Worm (Caenorhabditis elegans) whole organism, L4/young adult: Measurements from ENCODE around the gene pudl-1.

Experiments used
- W03F9.2 ChIP-seq: fragments of 150-350 bp; optimal IDR thresholded peaks from 2 replicates; lab custom pipeline; 2014; ENCODE audit warnings: missing biosample characterization, missing genetic modification characterization
- him-1 ChIP-seq: sonication (generic microtip); optimal IDR thresholded peaks from 2 replicates; lab custom pipeline; 2016; ENCODE audit warnings: missing genotype, missing genetic modification reagents, missing genetic modification characterization, missing compliant biosample characterization

DNA sequence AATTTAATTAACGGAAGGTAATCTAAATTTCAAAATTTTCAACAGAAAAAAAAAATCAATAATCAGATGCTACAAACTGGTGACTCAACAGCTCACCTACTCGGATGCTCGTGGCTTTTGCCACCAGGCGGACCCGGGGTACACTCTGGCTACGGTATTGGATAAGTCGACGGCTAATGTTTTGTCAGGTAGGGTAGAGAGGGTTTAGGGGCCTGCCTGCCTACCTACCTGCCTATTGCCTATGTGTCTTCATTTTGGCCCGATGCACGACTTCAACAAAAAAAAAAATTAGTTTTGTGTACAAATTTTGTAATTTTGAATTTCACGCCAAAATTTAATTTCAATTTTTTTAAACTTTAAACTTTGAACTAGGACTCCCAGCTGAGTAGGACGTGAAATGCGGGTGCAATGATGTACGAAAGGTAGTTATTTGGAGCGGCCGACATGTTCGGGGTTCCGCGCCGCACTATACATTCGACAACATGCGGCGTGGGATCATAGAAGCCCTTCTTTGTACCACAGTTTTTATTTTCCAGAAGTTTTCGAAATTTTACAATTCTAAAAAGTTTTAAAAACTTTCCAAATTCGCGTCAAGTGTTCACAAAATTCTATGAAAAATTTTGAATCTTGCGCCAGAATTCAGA is 7.1 kb upstream of the pudl-1 start:
- TF ChIP-seq W03F9.2 (tag; lab: Kevin White, UChicago): no peak
- TF ChIP-seq him-1 (tag; lab: Kevin White, UChicago): no peak
